Fruit fly (Drosophila melanogaster) whole organism, embryonic: ENCODE measurements around the gene CG15012.
A peak's percentile ranks its signal among the peaks of the same experiment; 100 is the strongest.

Experiments used
- Abd-B ChIP-seq: fragments of 200-800 bp; sonication (Bioruptor generic); optimal IDR thresholded peaks from 2 replicates; lab custom pipeline; 2018; ENCODE audit warnings: missing biosample characterization, mild to moderate bottlenecking, missing genetic modification characterization, moderate library complexity
- Atf6 ChIP-seq: fragments of 200-800 bp; sonication (Bioruptor generic); IDR thresholded peaks from 2 replicates; pipeline ENCODE4 v1.3.6; 2022; ENCODE audit warnings: missing biosample characterization, missing genetic modification characterization
- B-H1 ChIP-seq: fragments of 200-800 bp; sonication (Bioruptor generic); IDR thresholded peaks from 3 replicates; pipeline ENCODE4 v1.3.6; 2022; ENCODE audit warnings: missing biosample characterization, missing genetic modification characterization
- CG11456 ChIP-seq: fragments of 200-800 bp; sonication (Bioruptor generic); IDR thresholded peaks from 3 replicates; pipeline ENCODE4 v1.3.6; 2022; ENCODE audit warnings: missing biosample characterization, missing genetic modification characterization
- CG13123 ChIP-seq: fragments of 200-800 bp; sonication (Bioruptor generic); optimal IDR thresholded peaks from 2 replicates; lab custom pipeline; 2016; ENCODE audit warnings: missing biosample characterization, missing genetic modification characterization
- CG13424 ChIP-seq: fragments of 200-800 bp; sonication (Bioruptor generic); optimal IDR thresholded peaks from 2 replicates; lab custom pipeline; 2019; ENCODE audit warnings: missing biosample characterization, mild to moderate bottlenecking, missing genetic modification characterization, moderate library complexity
- CG14710 ChIP-seq: fragments of 200-800 bp; sonication (Bioruptor generic); optimal IDR thresholded peaks from 3 replicates; lab custom pipeline; 2019; ENCODE audit warnings: missing biosample characterization, mild to moderate bottlenecking, missing genetic modification characterization, moderate library complexity
- CG15011 ChIP-seq: fragments of 200-800 bp; sonication (Bioruptor generic); optimal IDR thresholded peaks from 3 replicates; lab custom pipeline; 2018; ENCODE audit warnings: missing biosample characterization, mild to moderate bottlenecking, missing genetic modification characterization
- CG1529 ChIP-seq: fragments of 200-800 bp; sonication (Bioruptor generic); optimal IDR thresholded peaks from 3 replicates; lab custom pipeline; 2018; ENCODE audit warnings: missing biosample characterization, missing genetic modification characterization
- CG15696 ChIP-seq: fragments of 200-800 bp; sonication (Bioruptor generic); optimal IDR thresholded peaks from 2 replicates; lab custom pipeline; 2019; ENCODE audit warnings: missing biosample characterization, mild to moderate bottlenecking, missing genetic modification characterization, moderate library complexity
- CG17361 ChIP-seq: fragments of 200-800 bp; sonication (Bioruptor generic); IDR thresholded peaks from 3 replicates; pipeline ENCODE4 v1.3.6; 2022; ENCODE audit warnings: missing biosample characterization, missing genetic modification characterization
- CG18262 ChIP-seq: fragments of 200-800 bp; optimal IDR thresholded peaks from 3 replicates; lab custom pipeline; 2019; ENCODE audit warnings: missing biosample characterization, mild to moderate bottlenecking, missing genetic modification characterization, moderate library complexity
- CG32532 ChIP-seq: fragments of 200-800 bp; sonication (Bioruptor generic); IDR thresholded peaks from 2 replicates; pipeline ENCODE4 v1.3.6; 2022; ENCODE audit warnings: missing biosample characterization, missing genetic modification characterization
- CG34422 ChIP-seq: fragments of 200-800 bp; sonication (Bioruptor generic); IDR thresholded peaks from 3 replicates; pipeline ENCODE4 v1.3.6; 2022; ENCODE audit warnings: missing biosample characterization, missing genetic modification characterization
- CG9727 ChIP-seq: fragments of 200-800 bp; sonication (Bioruptor generic); optimal IDR thresholded peaks from 3 replicates; lab custom pipeline; 2017; ENCODE audit warnings: missing biosample characterization, mild to moderate bottlenecking, missing genetic modification characterization
- Chrac-16 ChIP-seq: fragments of 200-800 bp; sonication (Bioruptor generic); optimal IDR thresholded peaks from 3 replicates; lab custom pipeline; 2016; ENCODE audit warnings: missing biosample characterization, missing genetic modification characterization
- CrebB ChIP-seq: fragments of 200-800 bp; sonication (Bioruptor generic); optimal IDR thresholded peaks from 3 replicates; lab custom pipeline; 2018; ENCODE audit warnings: missing biosample characterization, mild to moderate bottlenecking, missing genetic modification characterization
- D19A ChIP-seq: fragments of 200-800 bp; optimal IDR thresholded peaks from 3 replicates; lab custom pipeline; 2019; ENCODE audit warnings: missing biosample characterization, mild to moderate bottlenecking, missing genetic modification characterization, moderate library complexity
- Dbx ChIP-seq: fragments of 200-800 bp; sonication (Bioruptor generic); IDR thresholded peaks from 3 replicates; pipeline ENCODE4 v1.3.6; 2022; ENCODE audit warnings: missing biosample characterization, missing genetic modification characterization
- Dek ChIP-seq: fragments of 200-800 bp; sonication (Bioruptor generic); optimal IDR thresholded peaks from 3 replicates; lab custom pipeline; 2019; ENCODE audit warnings: missing biosample characterization, mild to moderate bottlenecking, missing genetic modification characterization, moderate library complexity
- Dp ChIP-seq: fragments of 200-800 bp; sonication (Bioruptor generic); optimal IDR thresholded peaks from 2 replicates; lab custom pipeline; 2018; ENCODE audit warnings: missing biosample characterization, mild to moderate bottlenecking, missing genetic modification characterization, moderate library complexity
- E2f2 ChIP-seq: fragments of 200-800 bp; sonication (Bioruptor generic); IDR thresholded peaks from 2 replicates; pipeline ENCODE4 v1.3.6; 2022; ENCODE audit warnings: missing biosample characterization, missing genetic modification characterization
- Elba2 ChIP-seq: fragments of 200-800 bp; sonication (Bioruptor generic); optimal IDR thresholded peaks from 3 replicates; lab custom pipeline; 2016; ENCODE audit warnings: missing biosample characterization, missing genetic modification characterization
- Ets97D ChIP-seq: fragments of 200-800 bp; sonication (Bioruptor generic); optimal IDR thresholded peaks from 3 replicates; lab custom pipeline; 2016; ENCODE audit warnings: missing biosample characterization, missing genetic modification characterization
- MESR4 ChIP-seq: fragments of 200-800 bp; sonication (Bioruptor generic); optimal IDR thresholded peaks from 2 replicates; lab custom pipeline; 2018; ENCODE audit warnings: missing biosample characterization, mild to moderate bottlenecking, missing genetic modification characterization, moderate library complexity
- Mad ChIP-seq: fragments of 200-800 bp; sonication (Bioruptor generic); optimal IDR thresholded peaks from 2 replicates; lab custom pipeline; 2016; ENCODE audit warnings: missing biosample characterization, missing genetic modification characterization
- Myb ChIP-seq: fragments of 200-800 bp; sonication (Bioruptor generic); optimal IDR thresholded peaks from 2 replicates; lab custom pipeline; 2016; ENCODE audit warnings: missing biosample characterization, missing genetic modification characterization
- Ptx1 ChIP-seq: fragments of 200-800 bp; sonication (Bioruptor generic); IDR thresholded peaks from 2 replicates; pipeline ENCODE4 v1.3.6; 2022; ENCODE audit warnings: missing biosample characterization, missing genetic modification characterization
- Rx ChIP-seq: fragments of 200-800 bp; sonication (Bioruptor generic); IDR thresholded peaks from 2 replicates; pipeline ENCODE4 v1.3.6; 2022; ENCODE audit warnings: missing biosample characterization, missing genetic modification characterization
- al ChIP-seq: fragments of 200-800 bp; sonication (Bioruptor generic); IDR thresholded peaks from 2 replicates; pipeline ENCODE4 v1.3.6; 2022; ENCODE audit warnings: missing biosample characterization, missing genetic modification characterization
- ash1 ChIP-seq: fragments of 200-800 bp; sonication (Bioruptor generic); optimal IDR thresholded peaks from 2 replicates; lab custom pipeline; 2018; ENCODE audit warnings: missing biosample characterization, mild to moderate bottlenecking, missing genetic modification characterization
- bcd ChIP-seq: fragments of 200-800 bp; sonication (Bioruptor generic); optimal IDR thresholded peaks from 2 replicates; lab custom pipeline; 2017; ENCODE audit warnings: missing biosample characterization, mild to moderate bottlenecking, missing genetic modification characterization
- crp ChIP-seq, 2 experiments: fragments of 200-800 bp; sonication (Bioruptor generic); optimal IDR thresholded peaks; 2 replicates in 1 of 2; 3 replicates in 1 of 2; lab custom pipeline; 2017; ENCODE audit warnings: missing biosample characterization in 2 of 2, missing genetic modification characterization in 2 of 2, mild to moderate bottlenecking in 1 of 2, moderate library complexity in 1 of 2
- da ChIP-seq: fragments of 200-800 bp; sonication (Bioruptor generic); optimal IDR thresholded peaks from 2 replicates; lab custom pipeline; 2016; ENCODE audit warnings: missing biosample characterization, missing genetic modification characterization
- dm ChIP-seq: fragments of 200-800 bp; sonication (Bioruptor generic); optimal IDR thresholded peaks from 3 replicates; lab custom pipeline; 2016; ENCODE audit warnings: missing biosample characterization, missing genetic modification characterization
- grau ChIP-seq: fragments of 200-800 bp; optimal IDR thresholded peaks from 3 replicates; lab custom pipeline; 2019; ENCODE audit warnings: missing biosample characterization, mild to moderate bottlenecking, missing genetic modification characterization, moderate library complexity
- grn ChIP-seq: fragments of 200-800 bp; sonication (Bioruptor generic); optimal IDR thresholded peaks from 3 replicates; lab custom pipeline; 2017; ENCODE audit warnings: missing biosample characterization, missing genetic modification characterization
- lilli ChIP-seq: fragments of 200-800 bp; sonication (Bioruptor generic); optimal IDR thresholded peaks from 3 replicates; lab custom pipeline; 2016; ENCODE audit warnings: missing biosample characterization, missing genetic modification characterization
- lola ChIP-seq, 3 experiments: fragments of >200 bp in 2 of 3; fragments of 200-800 bp in 1 of 3; sonication (Bioruptor generic) in 1 of 3; optimal IDR thresholded peaks; 2 replicates each; lab custom pipeline; 2017 to 2019; ENCODE audit warnings: missing biosample characterization in 3 of 3, missing genetic modification characterization in 3 of 3, mild to moderate bottlenecking in 1 of 3, moderate library complexity in 1 of 3
- nerfin-1 ChIP-seq: fragments of 200-800 bp; sonication (Bioruptor generic); optimal IDR thresholded peaks from 3 replicates; lab custom pipeline; 2019; ENCODE audit warnings: missing biosample characterization, mild to moderate bottlenecking, missing genetic modification characterization, moderate library complexity
- p53 ChIP-seq: fragments of 200-800 bp; sonication (Bioruptor generic); optimal IDR thresholded peaks from 2 replicates; lab custom pipeline; 2016; ENCODE audit warnings: missing biosample characterization, missing genetic modification characterization
- pan ChIP-seq, 4 experiments: fragments of >200 bp in 3 of 4; fragments of 200-800 bp in 1 of 4; sonication (Bioruptor generic) in 1 of 4; optimal IDR thresholded peaks in 3 of 4; IDR thresholded peaks in 1 of 4; 2 replicates each; pipeline versions ENCODE4 v1.3.6 to Lab custom; 2017 to 2022; ENCODE audit warnings: missing biosample characterization in 2 of 4, missing genetic modification characterization in 2 of 4, mixed read lengths in 1 of 4
- phol ChIP-seq: fragments of 200-800 bp; sonication (Bioruptor generic); optimal IDR thresholded peaks from 3 replicates; lab custom pipeline; 2018; ENCODE audit warnings: missing biosample characterization, mild to moderate bottlenecking, missing genetic modification characterization, moderate library complexity
- pzg ChIP-seq: fragments of 200-800 bp; sonication (Bioruptor generic); optimal IDR thresholded peaks from 3 replicates; lab custom pipeline; 2018; ENCODE audit warnings: missing biosample characterization, mild to moderate bottlenecking, missing genetic modification characterization, moderate library complexity
- sob ChIP-seq: fragments of 200-800 bp; sonication (Bioruptor generic); IDR thresholded peaks from 2 replicates; pipeline ENCODE4 v1.3.6; 2022; ENCODE audit warnings: missing biosample characterization, missing genetic modification characterization
- sr ChIP-seq: fragments of 200-800 bp; sonication (Bioruptor generic); IDR thresholded peaks from 3 replicates; pipeline ENCODE4 v1.3.6; 2022; ENCODE audit warnings: missing biosample characterization, missing genetic modification characterization
- tin ChIP-seq: fragments of 200-800 bp; sonication (Bioruptor generic); optimal IDR thresholded peaks from 3 replicates; lab custom pipeline; 2016; ENCODE audit warnings: missing biosample characterization, missing genetic modification characterization
- vvl ChIP-seq: fragments of 200-800 bp; sonication (Bioruptor generic); IDR thresholded peaks from 2 replicates; pipeline ENCODE4 v1.3.6; 2022; ENCODE audit warnings: missing biosample characterization, missing genetic modification characterization
- wdn ChIP-seq: fragments of 200-800 bp; sonication (Bioruptor generic); IDR thresholded peaks from 2 replicates; pipeline ENCODE4 v1.3.6; 2022; ENCODE audit warnings: missing biosample characterization, missing genetic modification characterization
- zen ChIP-seq: fragments of 200-800 bp; sonication (Bioruptor generic); optimal IDR thresholded peaks from 3 replicates; lab custom pipeline; 2018; ENCODE audit warnings: missing biosample characterization, mild to moderate bottlenecking, missing genetic modification characterization, moderate library complexity

Gene CG15012

dm6 chr3L:4242428-4242827, 49.6 kb downstream of the CG15012 start, which contains the start of gene pav (continued):
- peak; percentile 32; the same call in 1 of the 3 replicates for TF ChIP-seq B-H1 (GFP tag; lab: Robert Waterston, UW)
- TF ChIP-seq vvl (GFP tag; lab: Robert Waterston, UW) = peak; percentile 70
- TF ChIP-seq Dbx (GFP tag; lab: Robert Waterston, UW) = peak; percentile 35; the same call in 1 of the 3 replicates
- TF ChIP-seq CG13424 (tag; lab: Kevin White, UChicago) = peak; percentile 53
- 0 out of 3 replicates have a peak, but pooled peaks have one; percentile 31 for TF ChIP-seq CG11456
- no peak for TF ChIP-seq sr
- peak; percentile 49 for TF ChIP-seq sob (GFP tag; lab: Robert Waterston, UW)
- TF ChIP-seq CG15011 = no peak
- peak; percentile 35 for TF ChIP-seq Dek (tag; lab: Kevin White, UChicago)
- peak; percentile 65 for TF ChIP-seq grau (tag; lab: Kevin White, UChicago)
- TF ChIP-seq Myb (GFP tag; lab: Kevin White, UChicago) = peak; percentile 39
- peak in 1 of 3 experiments; percentile 30 for TF ChIP-seq lola (GFP tag; optimal IDR thresholded peaks at IDR 0.05; lab: Kevin White, UChicago)
- TF ChIP-seq Ets97D = peak; percentile 42
- no peak for TF ChIP-seq p53 (GFP tag; lab: Kevin White, UChicago)
- TF ChIP-seq al = 0 out of 2 replicates have a peak, but pooled peaks have one; percentile 26
- TF ChIP-seq zen (tag; lab: Kevin White, UChicago) = peak; percentile 48
- TF ChIP-seq da = no peak
- TF ChIP-seq CG17361 (GFP tag; lab: Robert Waterston, UW) = no peak
- TF ChIP-seq Abd-B (GFP tag; lab: Kevin White, UChicago) = peak; percentile 4
- TF ChIP-seq Mad = peak; percentile 4
- peak; percentile 9 for TF ChIP-seq Elba2 (GFP tag; lab: Kevin White, UChicago)
- no peak for TF ChIP-seq CG18262 (tag; lab: Kevin White, UChicago)
- TF ChIP-seq CrebB = peak; percentile 2
- peak; percentile 61 for TF ChIP-seq D19A (tag; lab: Kevin White, UChicago)
- peak; percentile 28 for TF ChIP-seq tin
- TF ChIP-seq Rx = peak; percentile 8; the same call in 1 of the 2 replicates
- no peak for TF ChIP-seq wdn (GFP tag; lab: Robert Waterston, UW)
- peak; percentile 44; the same call in 1 of the 2 replicates for TF ChIP-seq Ptx1 (GFP tag; lab: Robert Waterston, UW)
- peak; percentile 14 for TF ChIP-seq Chrac-16
- peak; percentile 93 for TF ChIP-seq E2f2 (GFP tag; lab: Robert Waterston, UW)
- TF ChIP-seq pzg (GFP tag; lab: Kevin White, UChicago) = peak; percentile 77
- no peak for TF ChIP-seq pan (optimal IDR thresholded peaks at IDR 0.05; lab: Kevin White, UChicago)
- peak in 1 of 2 experiments; percentile 46 for TF ChIP-seq pan (GFP tag; optimal IDR thresholded peaks at IDR 0.05 in 1 of 2, IDR thresholded peaks at IDR 0.05 in 1 of 2)
- TF ChIP-seq dm = peak; percentile 51
- TF ChIP-seq CG13123 = no peak
- peak; percentile 44 for TF ChIP-seq nerfin-1 (tag; lab: Kevin White, UChicago)
- no peak for TF ChIP-seq CG1529 (GFP tag; lab: Kevin White, UChicago)
- peak in 1 of 2 experiments; percentile 0 for TF ChIP-seq crp (GFP tag; optimal IDR thresholded peaks at IDR 0.05; lab: Kevin White, UChicago)
- peak; percentile 16 for TF ChIP-seq lilli (GFP tag; lab: Kevin White, UChicago)
- peak; percentile 65 for TF ChIP-seq CG14710 (tag; lab: Kevin White, UChicago)
- TF ChIP-seq grn = no peak
- TF ChIP-seq MESR4 (GFP tag; lab: Kevin White, UChicago) = peak; percentile 46
- TF ChIP-seq Atf6 = peak; percentile 26; the same call in 1 of the 2 replicates
- no peak for TF ChIP-seq bcd
- peak; percentile 92 for TF ChIP-seq Dp (GFP tag; lab: Kevin White, UChicago)
- TF ChIP-seq phol (tag; lab: Kevin White, UChicago) = peak; percentile 64
- TF ChIP-seq CG15696 (tag; lab: Kevin White, UChicago) = peak; percentile 11
- no peak for TF ChIP-seq ash1
- peak; percentile 82 for TF ChIP-seq CG32532 (GFP tag; lab: Robert Waterston, UW)
- 0 out of 3 replicates have a peak, but pooled peaks have one; percentile 29 for TF ChIP-seq CG34422 (GFP tag; lab: Robert Waterston, UW)
- TF ChIP-seq CG9727 (GFP tag; lab: Kevin White, UChicago) = peak; percentile 10
